Fruit fly (Drosophila melanogaster) whole organism, embryonic: ENCODE results near the gene CG42711.

Experiments used
- Ada2b ChIP-seq: fragments of 200-800 bp; sonication (Bioruptor generic); IDR thresholded peaks from 2 replicates; pipeline ENCODE4 v1.3.6; 2022; ENCODE audit warnings: missing biosample characterization, missing genetic modification characterization
- Adf1 ChIP-seq: fragments of 200-800 bp; sonication (Bioruptor generic); IDR thresholded peaks from 2 replicates; pipeline ENCODE4 v1.3.6; 2022; ENCODE audit warnings: missing biosample characterization, missing genetic modification characterization
- BtbVII ChIP-seq: fragments of 200-800 bp; sonication (Bioruptor generic); optimal IDR thresholded peaks from 3 replicates; lab custom pipeline; 2017; ENCODE audit warnings: missing biosample characterization, mild to moderate bottlenecking, missing genetic modification characterization
- CG10274 ChIP-seq: fragments of 200-800 bp; sonication (Bioruptor generic); optimal IDR thresholded peaks from 3 replicates; lab custom pipeline; 2017; ENCODE audit warnings: missing biosample characterization, mild to moderate bottlenecking, missing genetic modification characterization
- CG10321 ChIP-seq: fragments of 200-800 bp; sonication (Bioruptor generic); IDR thresholded peaks from 2 replicates; pipeline ENCODE4 v1.3.6; 2022; ENCODE audit warnings: missing biosample characterization, missing genetic modification characterization
- CG11696 ChIP-seq: fragments of 200-800 bp; sonication (Bioruptor generic); IDR thresholded peaks from 2 replicates; pipeline ENCODE4 v1.3.6; 2022; ENCODE audit warnings: missing biosample characterization, missing genetic modification characterization
- CG12299 ChIP-seq: fragments of 200-800 bp; sonication (Bioruptor generic); optimal IDR thresholded peaks from 2 replicates; lab custom pipeline; 2018; ENCODE audit warnings: missing biosample characterization, mild to moderate bottlenecking, missing genetic modification characterization
- CG13296 ChIP-seq: fragments of 200-800 bp; sonication (Bioruptor generic); optimal IDR thresholded peaks from 3 replicates; lab custom pipeline; 2018; ENCODE audit warnings: missing biosample characterization, mild to moderate bottlenecking, missing genetic modification characterization
- CG14050 ChIP-seq: fragments of 200-800 bp; sonication (Bioruptor generic); IDR thresholded peaks from 3 replicates; pipeline ENCODE4 v1.3.6; 2022; ENCODE audit warnings: missing biosample characterization, missing genetic modification characterization
- CG15514 ChIP-seq: fragments of 200-800 bp; sonication (Bioruptor generic); optimal IDR thresholded peaks from 3 replicates; lab custom pipeline; 2017; ENCODE audit warnings: missing biosample characterization, missing genetic modification characterization, mild to moderate bottlenecking, moderate library complexity, missing genetic modification reagents
- CG17361 ChIP-seq: fragments of 200-800 bp; sonication (Bioruptor generic); IDR thresholded peaks from 3 replicates; pipeline ENCODE4 v1.3.6; 2022; ENCODE audit warnings: missing biosample characterization, missing genetic modification characterization
- CG17802 ChIP-seq: fragments of 200-800 bp; sonication (Bioruptor generic); optimal IDR thresholded peaks from 2 replicates; lab custom pipeline; 2018; ENCODE audit warnings: missing biosample characterization, mild to moderate bottlenecking, missing genetic modification characterization, moderate library complexity
- CG17912 ChIP-seq: fragments of 200-800 bp; sonication (Bioruptor generic); optimal IDR thresholded peaks from 2 replicates; lab custom pipeline; 2018; ENCODE audit warnings: missing biosample characterization, mild to moderate bottlenecking, missing genetic modification characterization
- CG2202 ChIP-seq: fragments of 200-800 bp; sonication (Bioruptor generic); optimal IDR thresholded peaks from 2 replicates; lab custom pipeline; 2018; ENCODE audit warnings: missing biosample characterization, mild to moderate bottlenecking, missing genetic modification characterization
- CG3847 ChIP-seq: fragments of 200-800 bp; sonication (Bioruptor generic); IDR thresholded peaks from 2 replicates; pipeline ENCODE4 v1.3.6; 2022; ENCODE audit warnings: missing biosample characterization, missing genetic modification characterization
- CG4282 ChIP-seq: fragments of 200-800 bp; sonication (Bioruptor generic); optimal IDR thresholded peaks from 2 replicates; lab custom pipeline; 2016; ENCODE audit warnings: missing biosample characterization, missing genetic modification characterization
- CG6175 ChIP-seq: fragments of 200-800 bp; sonication (Bioruptor generic); IDR thresholded peaks from 3 replicates; pipeline ENCODE4 v1.3.6; 2022; ENCODE audit warnings: missing biosample characterization, missing genetic modification characterization
- CG6854 ChIP-seq: fragments of 200-800 bp; sonication (Bioruptor generic); optimal IDR thresholded peaks from 3 replicates; lab custom pipeline; 2017; ENCODE audit warnings: missing biosample characterization, mild to moderate bottlenecking, missing genetic modification characterization
- CG7556 ChIP-seq: fragments of 200-800 bp; sonication (Bioruptor generic); optimal IDR thresholded peaks from 2 replicates; lab custom pipeline; 2017; ENCODE audit warnings: missing biosample characterization, mild to moderate bottlenecking, missing genetic modification characterization
- CG8290 ChIP-seq, 3 experiments: fragments of 200-800 bp; sonication (Bioruptor generic); optimal IDR thresholded peaks; 2 replicates each; lab custom pipeline; 2016 to 2019; ENCODE audit warnings: missing biosample characterization in 3 of 3, missing genetic modification characterization in 3 of 3, mild to moderate bottlenecking in 2 of 3, moderate library complexity in 1 of 3
- CG9437 ChIP-seq: fragments of 200-800 bp; sonication (Bioruptor generic); optimal IDR thresholded peaks from 2 replicates; lab custom pipeline; 2018; ENCODE audit warnings: missing biosample characterization, mild to moderate bottlenecking, missing genetic modification characterization
- CG9797 ChIP-seq: fragments of 200-800 bp; sonication (Bioruptor generic); optimal IDR thresholded peaks from 3 replicates; lab custom pipeline; 2018; ENCODE audit warnings: missing biosample characterization, mild to moderate bottlenecking, missing genetic modification characterization
- ERR ChIP-seq: fragments of 200-800 bp; sonication (Bioruptor generic); optimal IDR thresholded peaks from 2 replicates; lab custom pipeline; 2016; ENCODE audit warnings: missing biosample characterization, missing genetic modification characterization
- Hmx ChIP-seq: fragments of 200-800 bp; sonication (Bioruptor generic); optimal IDR thresholded peaks from 2 replicates; lab custom pipeline; 2016; ENCODE audit warnings: missing biosample characterization, missing genetic modification characterization
- Hr3 ChIP-seq: fragments of 200-800 bp; sonication (Bioruptor generic); optimal IDR thresholded peaks from 3 replicates; lab custom pipeline; 2016; ENCODE audit warnings: missing biosample characterization, missing genetic modification characterization
- Lpt ChIP-seq: fragments of >200 bp; optimal IDR thresholded peaks from 2 replicates; lab custom pipeline; 2018; ENCODE audit warnings: missing biosample characterization, missing genetic modification characterization
- Mad ChIP-seq: fragments of 200-800 bp; sonication (Bioruptor generic); optimal IDR thresholded peaks from 2 replicates; lab custom pipeline; 2016; ENCODE audit warnings: missing biosample characterization, missing genetic modification characterization
- Myb ChIP-seq: fragments of 200-800 bp; sonication (Bioruptor generic); optimal IDR thresholded peaks from 2 replicates; lab custom pipeline; 2016; ENCODE audit warnings: missing biosample characterization, missing genetic modification characterization
- NC2β ChIP-seq: fragments of 200-800 bp; sonication (Bioruptor generic); optimal IDR thresholded peaks from 2 replicates; lab custom pipeline; 2016; ENCODE audit warnings: missing biosample characterization, missing genetic modification characterization
- NK7.1 ChIP-seq: fragments of 200-800 bp; sonication (Bioruptor generic); optimal IDR thresholded peaks from 3 replicates; lab custom pipeline; 2016; ENCODE audit warnings: missing biosample characterization, missing genetic modification characterization
- Six4 ChIP-seq: fragments of 200-800 bp; sonication (Bioruptor generic); optimal IDR thresholded peaks from 2 replicates; lab custom pipeline; 2016; ENCODE audit warnings: missing biosample characterization, missing genetic modification characterization
- Sox100B ChIP-seq: fragments of 200-800 bp; sonication (Bioruptor generic); optimal IDR thresholded peaks from 3 replicates; lab custom pipeline; 2018; ENCODE audit warnings: missing biosample characterization, mild to moderate bottlenecking, missing genetic modification characterization
- Spps ChIP-seq: fragments of 200-800 bp; sonication (Bioruptor generic); optimal IDR thresholded peaks from 2 replicates; lab custom pipeline; 2018; ENCODE audit warnings: missing biosample characterization, mild to moderate bottlenecking, missing genetic modification characterization
- Sry-β ChIP-seq: fragments of 200-800 bp; sonication (Bioruptor generic); optimal IDR thresholded peaks from 2 replicates; lab custom pipeline; 2018; ENCODE audit warnings: missing biosample characterization, mild to moderate bottlenecking, missing genetic modification characterization, moderate library complexity
- TFAM ChIP-seq: fragments of 200-800 bp; sonication (Bioruptor generic); optimal IDR thresholded peaks from 2 replicates; lab custom pipeline; 2017; ENCODE audit warnings: missing biosample characterization, missing genetic modification characterization, inconsistent platforms
- Vsx1 ChIP-seq: fragments of 200-800 bp; sonication (Bioruptor generic); optimal IDR thresholded peaks from 2 replicates; lab custom pipeline; 2017; ENCODE audit warnings: missing biosample characterization, mild to moderate bottlenecking, missing genetic modification characterization, missing genetic modification reagents
- YL-1 ChIP-seq: fragments of 200-800 bp; sonication (Bioruptor generic); optimal IDR thresholded peaks from 3 replicates; lab custom pipeline; 2017; ENCODE audit warnings: missing biosample characterization, mild to moderate bottlenecking, missing genetic modification characterization
- ash1 ChIP-seq: fragments of 200-800 bp; sonication (Bioruptor generic); optimal IDR thresholded peaks from 2 replicates; lab custom pipeline; 2018; ENCODE audit warnings: missing biosample characterization, mild to moderate bottlenecking, missing genetic modification characterization
- br ChIP-seq: fragments of >200 bp; optimal IDR thresholded peaks from 2 replicates; lab custom pipeline; 2017
- btn ChIP-seq: fragments of 200-800 bp; sonication (Bioruptor generic); optimal IDR thresholded peaks from 2 replicates; lab custom pipeline; 2016; ENCODE audit warnings: missing biosample characterization, missing genetic modification characterization
- ci ChIP-seq: fragments of 200-800 bp; sonication (Bioruptor generic); IDR thresholded peaks from 3 replicates; pipeline ENCODE4 v1.3.6; 2022; ENCODE audit warnings: missing biosample characterization, missing genetic modification characterization
- gce ChIP-seq: fragments of 200-800 bp; sonication (Bioruptor generic); IDR thresholded peaks from 3 replicates; pipeline ENCODE4 v1.3.6; 2022; ENCODE audit warnings: missing biosample characterization, missing genetic modification characterization
- gem ChIP-seq: fragments of 200-800 bp; sonication (Bioruptor generic); optimal IDR thresholded peaks from 2 replicates; lab custom pipeline; 2019; ENCODE audit warnings: missing biosample characterization, mild to moderate bottlenecking, missing genetic modification characterization, moderate library complexity
- gsb ChIP-seq: fragments of 200-800 bp; sonication (Bioruptor generic); IDR thresholded peaks from 2 replicates; pipeline ENCODE4 v1.3.6; 2022; ENCODE audit warnings: missing biosample characterization, missing genetic modification characterization
- lmd ChIP-seq: fragments of 200-800 bp; sonication (Bioruptor generic); IDR thresholded peaks from 2 replicates; pipeline ENCODE4 v1.3.6; 2022; ENCODE audit warnings: missing biosample characterization, missing genetic modification characterization
- mirr ChIP-seq: fragments of 200-800 bp; sonication (Bioruptor generic); optimal IDR thresholded peaks from 3 replicates; lab custom pipeline; 2018; ENCODE audit warnings: missing biosample characterization, mild to moderate bottlenecking, missing genetic modification characterization
- peb ChIP-seq: fragments of 200-800 bp; sonication (Bioruptor generic); IDR thresholded peaks from 2 replicates; pipeline ENCODE4 v1.3.6; 2022; ENCODE audit warnings: missing biosample characterization, missing genetic modification characterization
- phol ChIP-seq: fragments of 200-800 bp; sonication (Bioruptor generic); optimal IDR thresholded peaks from 3 replicates; lab custom pipeline; 2018; ENCODE audit warnings: missing biosample characterization, mild to moderate bottlenecking, missing genetic modification characterization, moderate library complexity
- schlank ChIP-seq: fragments of 200-800 bp; sonication (Bioruptor generic); optimal IDR thresholded peaks from 2 replicates; lab custom pipeline; 2018; ENCODE audit warnings: missing biosample characterization, mild to moderate bottlenecking, missing genetic modification characterization
- sens ChIP-seq: fragments of 200-800 bp; sonication (Bioruptor generic); peaks from one replicate; lab custom pipeline; 2016; ENCODE audit warnings: missing biosample characterization, missing genetic modification characterization
- sisA ChIP-seq: fragments of 200-800 bp; sonication (Bioruptor generic); IDR thresholded peaks from 2 replicates; pipeline ENCODE4 v1.3.6; 2022; ENCODE audit warnings: missing biosample characterization, missing genetic modification characterization
- sob ChIP-seq: fragments of 200-800 bp; sonication (Bioruptor generic); IDR thresholded peaks from 2 replicates; pipeline ENCODE4 v1.3.6; 2022; ENCODE audit warnings: missing biosample characterization, missing genetic modification characterization
- tio ChIP-seq: fragments of 200-800 bp; sonication (Bioruptor generic); optimal IDR thresholded peaks from 2 replicates; lab custom pipeline; 2017; ENCODE audit warnings: missing biosample characterization, missing genetic modification characterization, inconsistent platforms
- yki ChIP-seq: fragments of >200 bp; optimal IDR thresholded peaks from 3 replicates; lab custom pipeline; 2018

The CG42711 gene

DNA sequence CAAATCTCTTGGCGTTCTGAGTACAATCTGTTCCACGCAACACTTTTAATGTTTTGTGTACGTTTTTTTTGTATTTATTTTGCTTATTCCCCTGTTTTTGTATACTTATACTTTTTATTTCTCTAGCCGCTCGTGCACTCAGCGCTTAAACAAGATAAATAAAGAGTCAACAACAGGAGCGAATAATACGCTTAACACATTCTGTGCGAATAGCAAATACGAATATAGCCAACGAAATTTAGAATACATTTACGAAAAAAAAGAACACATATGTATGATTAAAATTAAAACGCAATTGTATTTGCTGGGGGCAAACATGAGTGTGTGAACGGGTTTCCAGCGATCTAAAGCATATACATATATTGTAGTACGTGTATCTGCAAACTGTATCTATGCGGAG is 49.2 kb downstream of the CG42711 start (continued):
- TF ChIP-seq sisA (GFP tag; lab: Robert Waterston, UW) (no peak), Six4 (GFP tag; lab: Kevin White, UChicago) (no peak), NC2β (GFP tag; lab: Kevin White, UChicago) (no peak), CG6854 (no peak), BtbVII (GFP tag; lab: Kevin White, UChicago) (peak; percentile 48), gem (peak; percentile 11), ci (GFP tag; lab: Robert Waterston, UW) (no peak), CG2202 (tag; lab: Kevin White, UChicago) (no peak), CG4282 (no peak), CG17361 (GFP tag; lab: Robert Waterston, UW) (no peak), tio (GFP tag; lab: Kevin White, UChicago) (no peak), schlank (tag; lab: Kevin White, UChicago) (peak; percentile 44), CG3847 (GFP tag; lab: Robert Waterston, UW) (0 out of 2 replicates have a peak, but pooled peaks have one; percentile 14), YL-1 (no peak), Ada2b (GFP tag; lab: Robert Waterston, UW) (no peak), Hmx (GFP tag; lab: Kevin White, UChicago) (no peak), CG15514 (GFP tag; lab: Kevin White, UChicago) (peak; percentile 45), CG8290 (GFP tag; optimal IDR thresholded peaks at IDR 0.05; lab: Kevin White, UChicago) (no peak), CG8290 (tag; optimal IDR thresholded peaks at IDR 0.05; lab: Kevin White, UChicago) (no peak), CG7556 (GFP tag; lab: Kevin White, UChicago) (no peak), ERR (GFP tag; lab: Kevin White, UChicago) (no peak), sens (GFP tag; lab: Kevin White, UChicago) (peak; percentile 55), gce (GFP tag; lab: Robert Waterston, UW) (no peak), CG6175 (GFP tag; lab: Robert Waterston, UW) (no peak), Mad (GFP tag; lab: Kevin White, UChicago) (no peak), lmd (no peak), CG10274 (GFP tag; lab: Kevin White, UChicago) (no peak), phol (tag; lab: Kevin White, UChicago) (no peak), CG14050 (no peak), sob (GFP tag; lab: Robert Waterston, UW) (peak; percentile 54; the same call in 1 of the 2 replicates), CG13296 (GFP tag; lab: Kevin White, UChicago) (no peak), Hr3 (GFP tag; lab: Kevin White, UChicago) (no peak), mirr (peak; percentile 0), CG9437 (GFP tag; lab: Kevin White, UChicago) (no peak), CG10321 (GFP tag; lab: Robert Waterston, UW) (no peak), CG9797 (GFP tag; lab: Kevin White, UChicago) (no peak), Myb (GFP tag; lab: Kevin White, UChicago) (no peak), br (lab: Kevin White, UChicago) (no peak), TFAM (no peak), CG17912 (no peak), Vsx1 (no peak), btn (GFP tag; lab: Kevin White, UChicago) (no peak), yki (lab: Kevin White, UChicago) (no peak), NK7.1 (GFP tag; lab: Kevin White, UChicago) (no peak), Sry-β (no peak), CG17802 (tag; lab: Kevin White, UChicago) (no peak), CG12299 (tag; lab: Kevin White, UChicago) (no peak), Spps (tag; lab: Kevin White, UChicago) (no peak), gsb (GFP tag; lab: Robert Waterston, UW) (no peak), Adf1 (GFP tag; lab: Robert Waterston, UW) (peak; percentile 7; the same call in 1 of the 2 replicates), Sox100B (GFP tag; lab: Kevin White, UChicago) (no peak), Lpt (GFP tag; lab: Kevin White, UChicago) (no peak), CG11696 (GFP tag; lab: Robert Waterston, UW) (no peak), ash1 (GFP tag; lab: Kevin White, UChicago) (no peak), peb (GFP tag; lab: Robert Waterston, UW) (no peak)
